Worm (Caenorhabditis elegans) whole organism, mixed stage, embryonic: ENCODE results near the gene cyd-1.
A peak's percentile ranks its signal among the peaks of the same experiment; 100 is the strongest.

Source experiments
- M03D4.4 ChIP-seq: sonication (generic microtip); optimal IDR thresholded peaks from 2 replicates; lab custom pipeline; 2017; ENCODE audit warnings: mild to moderate bottlenecking, missing genetic modification characterization, missing compliant biosample characterization
- bed-3 ChIP-seq: fragments of 200-800 bp; sonication (Bioruptor generic); optimal IDR thresholded peaks from 3 replicates; lab custom pipeline; 2018; ENCODE audit warnings: mild to moderate bottlenecking, missing genetic modification characterization, moderate library complexity, missing compliant biosample characterization
- blmp-1 ChIP-seq: fragments of 150-350 bp; optimal IDR thresholded peaks from 2 replicates; lab custom pipeline; 2014; ENCODE audit warnings: missing biosample characterization, missing genetic modification characterization
- ceh-39 ChIP-seq: fragments of 150-350 bp; optimal IDR thresholded peaks from 2 replicates; lab custom pipeline; 2014; ENCODE audit warnings: missing biosample characterization, missing genetic modification characterization
- ceh-83 ChIP-seq: fragments of 200-800 bp; sonication (Bioruptor generic); optimal IDR thresholded peaks from 2 replicates; lab custom pipeline; 2018; ENCODE audit warnings: mild to moderate bottlenecking, missing genetic modification characterization, missing compliant biosample characterization
- ces-1 ChIP-seq: fragments of 150-350 bp; optimal IDR thresholded peaks from 2 replicates; lab custom pipeline; 2014; ENCODE audit warnings: missing biosample characterization, missing genetic modification reagents, missing genetic modification characterization
- cnd-1 ChIP-seq: fragments of 200-800 bp; sonication (Bioruptor generic); optimal IDR thresholded peaks from 2 replicates; lab custom pipeline; 2018; ENCODE audit warnings: mild to moderate bottlenecking, missing genetic modification characterization, missing compliant biosample characterization
- drap-1 ChIP-seq: fragments of 200-800 bp; sonication (Bioruptor generic); optimal IDR thresholded peaks from 3 replicates; lab custom pipeline; 2018; ENCODE audit warnings: mild to moderate bottlenecking, missing genetic modification characterization, missing compliant biosample characterization
- elt-1 ChIP-seq: sonication (generic microtip); optimal IDR thresholded peaks from 2 replicates; lab custom pipeline; 2017; ENCODE audit warnings: missing genetic modification characterization, mild to moderate bottlenecking, missing compliant biosample characterization, antibody characterized with exemption, moderate library complexity, borderline replicate concordance; ENCODE audit not compliant: insufficient read depth
- elt-3 ChIP-seq: fragments of 150-350 bp; optimal IDR thresholded peaks from 2 replicates; lab custom pipeline; 2014; ENCODE audit warnings: missing biosample characterization, missing genetic modification characterization
- flh-1 ChIP-seq: fragments of 200-800 bp; sonication (Bioruptor generic); optimal IDR thresholded peaks from 2 replicates; lab custom pipeline; 2018; ENCODE audit warnings: mild to moderate bottlenecking, missing genetic modification characterization, moderate library complexity, missing compliant biosample characterization
- ham-2 ChIP-seq: fragments of 200-800 bp; sonication (Bioruptor generic); optimal IDR thresholded peaks from 2 replicates; lab custom pipeline; 2018; ENCODE audit warnings: mild to moderate bottlenecking, missing genetic modification characterization, missing compliant biosample characterization
- lin-13 ChIP-seq: fragments of 150-350 bp; optimal IDR thresholded peaks from 2 replicates; lab custom pipeline; 2014; ENCODE audit warnings: missing biosample characterization, missing genetic modification characterization
- mab-5 ChIP-seq: fragments of 150-350 bp; optimal IDR thresholded peaks from 2 replicates; lab custom pipeline; 2014; ENCODE audit warnings: missing biosample characterization, missing genetic modification characterization
- mls-2 ChIP-seq: sonication (generic microtip); optimal IDR thresholded peaks from 2 replicates; lab custom pipeline; 2016; ENCODE audit warnings: mild to moderate bottlenecking, missing genetic modification characterization, moderate library complexity, missing compliant biosample characterization
- nhr-12 ChIP-seq: fragments of 150-350 bp; optimal IDR thresholded peaks from 2 replicates; lab custom pipeline; 2014; ENCODE audit warnings: missing biosample characterization, missing genetic modification characterization
- nhr-2 ChIP-seq: fragments of 150-350 bp; optimal IDR thresholded peaks from 2 replicates; lab custom pipeline; 2014; ENCODE audit warnings: missing biosample characterization, missing genetic modification characterization
- nhr-237 ChIP-seq: fragments of 150-350 bp; optimal IDR thresholded peaks from 2 replicates; lab custom pipeline; 2014; ENCODE audit warnings: missing biosample characterization, missing genetic modification characterization
- nhr-76 ChIP-seq: sonication (generic microtip); optimal IDR thresholded peaks from 2 replicates; lab custom pipeline; 2017; ENCODE audit warnings: missing biosample characterization, missing genetic modification characterization
- pha-4 ChIP-seq: fragments of 150-350 bp; optimal IDR thresholded peaks from 2 replicates; lab custom pipeline; 2018; ENCODE audit warnings: missing biosample characterization, missing genetic modification reagents, missing genetic modification characterization
- sem-2 ChIP-seq: fragments of 200-800 bp; sonication (Bioruptor generic); optimal IDR thresholded peaks from 2 replicates; lab custom pipeline; 2018; ENCODE audit warnings: mild to moderate bottlenecking, missing genetic modification characterization, missing compliant biosample characterization
- tbx-8 ChIP-seq: fragments of 200-800 bp; sonication (Bioruptor generic); optimal IDR thresholded peaks from 2 replicates; lab custom pipeline; 2018; ENCODE audit warnings: mild to moderate bottlenecking, missing genetic modification characterization, moderate library complexity, missing compliant biosample characterization
- unc-120 ChIP-seq: sonication (generic microtip); optimal IDR thresholded peaks from 2 replicates; lab custom pipeline; 2017; ENCODE audit warnings: missing genetic modification characterization, missing compliant biosample characterization; ENCODE audit not compliant: poor library complexity, severe bottlenecking
- unc-39 ChIP-seq: fragments of 150-350 bp; optimal IDR thresholded peaks from 2 replicates; lab custom pipeline; 2014; ENCODE audit warnings: missing biosample characterization, missing genetic modification characterization
- unc-62 ChIP-seq: fragments of 150-350 bp; optimal IDR thresholded peaks from 2 replicates; lab custom pipeline; 2014; ENCODE audit warnings: missing biosample characterization, missing genetic modification reagents, missing genetic modification characterization
- zip-8 ChIP-seq: fragments of 150-350 bp; optimal IDR thresholded peaks from 2 replicates; lab custom pipeline; 2014; ENCODE audit warnings: missing biosample characterization, missing genetic modification characterization

cyd-1 gene

ce11 chrII:12965589-12965988 is 14.8 kb upstream of the cyd-1 start:
- TF ChIP-seq elt-3 (no peak), ham-2 (GFP tag; lab: Kevin White, UChicago) (no peak), nhr-76 (no peak), drap-1 (no peak), ces-1 (GFP tag; lab: Kevin White, UChicago) (no peak), sem-2 (no peak), mls-2 (tag; lab: Kevin White, UChicago) (no peak), nhr-2 (tag; lab: Kevin White, UChicago) (no peak), mab-5 (tag; lab: Kevin White, UChicago) (no peak), zip-8 (tag; lab: Kevin White, UChicago) (no peak), unc-62 (GFP tag; lab: Kevin White, UChicago) (no peak), pha-4 (tag; lab: Kevin White, UChicago) (no peak), M03D4.4 (no peak), ceh-83 (GFP tag; lab: Kevin White, UChicago) (no peak)

DNA sequence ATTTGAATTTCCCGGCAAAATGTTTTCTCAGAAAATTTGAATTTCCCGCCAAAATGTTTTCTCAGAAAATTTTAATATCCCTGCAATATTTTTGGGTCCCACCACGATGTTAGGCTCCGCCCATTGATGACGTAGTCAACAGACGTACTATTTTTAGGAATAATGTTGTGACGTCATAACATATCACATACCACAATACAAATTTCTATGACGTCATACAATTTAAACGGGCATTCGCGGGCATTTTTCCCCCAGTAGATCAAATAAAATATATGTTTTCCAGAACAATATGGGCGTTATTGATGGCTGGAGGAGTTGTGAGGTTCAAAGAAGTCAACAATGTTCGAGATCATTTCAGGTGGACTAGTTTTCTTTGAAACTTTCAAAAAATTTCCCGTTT is 14.1 kb upstream of the cyd-1 start:
- peak; percentile 100 for TF ChIP-seq zip-8 (tag; lab: Kevin White, UChicago)
- TF ChIP-seq ces-1 (GFP tag; lab: Kevin White, UChicago) = no peak

DNA sequence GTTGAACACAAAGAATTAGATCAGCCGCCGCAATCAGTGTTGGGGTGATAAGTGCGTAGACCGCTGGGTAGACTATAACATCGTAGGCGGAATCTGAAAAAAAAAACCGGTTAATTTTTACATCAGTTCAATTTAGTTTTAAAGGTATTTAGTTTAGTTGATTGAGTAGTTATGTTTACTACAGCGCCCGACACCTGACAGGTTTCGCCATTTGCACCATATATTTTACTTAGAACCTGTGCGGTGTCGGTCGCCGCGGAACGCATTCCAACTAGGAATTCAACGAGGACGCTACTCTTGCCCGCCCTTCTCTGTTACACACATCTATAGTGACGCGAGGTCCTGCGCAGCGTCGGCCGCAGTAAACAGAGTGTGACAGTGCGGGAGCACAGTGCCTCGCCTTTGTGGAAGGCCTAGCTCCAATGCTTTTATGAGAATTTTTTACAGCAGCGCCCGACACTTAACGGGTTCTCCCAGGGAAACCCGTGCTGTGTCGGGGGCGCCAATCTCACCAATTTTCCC is 11.9 kb upstream of the cyd-1 start:
- TF ChIP-seq mls-2 (tag; lab: Kevin White, UChicago) (no peak), ceh-83 (GFP tag; lab: Kevin White, UChicago) (peak; percentile 56), nhr-76 (no peak), flh-1 (no peak), cnd-1 (tag; lab: Kevin White, UChicago) (no peak), ces-1 (GFP tag; lab: Kevin White, UChicago) (no peak), blmp-1 (tag; lab: Kevin White, UChicago) (no peak), nhr-237 (tag; lab: Kevin White, UChicago) (no peak)

ce11 chrII:12969622-12970021 is 10.8 kb upstream of the cyd-1 start, which contains the start of gene Y38F1A.4:
TSS of gene Y38F1A.4 (minus strand) at chrII:12969722.
- TF ChIP-seq tbx-8 (no peak), zip-8 (tag; lab: Kevin White, UChicago) (peak; percentile 1)

- TF ChIP-seq ceh-83 (GFP tag; lab: Kevin White, UChicago) (peak; percentile 23), zip-8 (tag; lab: Kevin White, UChicago) (peak; percentile 96), elt-3 (no peak), nhr-2 (tag; lab: Kevin White, UChicago) (peak; percentile 99), unc-62 (GFP tag; lab: Kevin White, UChicago) (peak; percentile 46)
Observed at ce11 chrII:12978658-12979057, 1.7 kb upstream of the cyd-1 start.

DNA sequence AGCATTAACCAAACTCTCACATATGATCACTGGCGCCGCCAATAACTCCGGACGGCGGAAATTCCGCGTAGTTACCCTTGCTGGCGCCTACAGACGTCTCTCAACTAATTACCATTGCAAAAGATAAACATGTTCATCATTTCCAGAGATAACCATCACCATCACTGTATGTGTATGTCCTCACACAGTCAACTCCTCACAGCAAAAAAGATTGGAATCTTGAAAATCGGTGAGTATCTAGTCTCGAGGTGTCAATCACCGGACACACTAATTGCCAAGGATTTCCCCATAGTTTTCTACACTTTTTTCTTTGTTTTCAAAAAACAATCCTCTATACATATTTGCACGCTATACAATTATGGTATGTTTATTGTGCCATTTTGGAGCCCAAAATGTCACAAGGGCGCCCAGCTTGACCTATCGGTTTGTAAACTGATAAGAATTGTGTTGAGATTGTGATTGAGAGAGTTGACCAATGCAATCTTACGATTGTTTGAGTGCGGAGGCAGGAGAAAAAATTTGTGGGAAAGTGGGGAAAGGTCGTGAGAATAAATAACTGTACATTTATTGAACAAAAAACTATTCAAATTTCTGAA is 1.7 kb downstream of the cyd-1 start:
- no peak for TF ChIP-seq unc-120 (tag; lab: Kevin White, UChicago)
- no peak for TF ChIP-seq unc-39
- TF ChIP-seq flh-1 = no peak
- no peak for TF ChIP-seq pha-4 (tag; lab: Kevin White, UChicago)
- no peak for TF ChIP-seq nhr-12
- TF ChIP-seq lin-13 = no peak
- no peak for TF ChIP-seq ceh-39 (tag; lab: Kevin White, UChicago)
- TF ChIP-seq elt-1 (tag; lab: Kevin White, UChicago) = peak; percentile 86
- TF ChIP-seq unc-62 (GFP tag; lab: Kevin White, UChicago) = peak; percentile 55

ce11 chrII:12982830-12983229 is 2.4 kb downstream of the cyd-1 start:
- TF ChIP-seq nhr-12 (no peak), elt-3 (no peak), zip-8 (tag; lab: Kevin White, UChicago) (no peak), unc-120 (tag; lab: Kevin White, UChicago) (no peak), mls-2 (tag; lab: Kevin White, UChicago) (no peak), bed-3 (GFP tag; lab: Kevin White, UChicago) (no peak), M03D4.4 (no peak), nhr-2 (tag; lab: Kevin White, UChicago) (no peak)
